Fruit fly (Drosophila melanogaster): Measurements from ENCODE around the gene Gsc.
A peak's percentile ranks its signal among the peaks of the same experiment; 100 is the strongest.

The Gsc gene

DNA sequence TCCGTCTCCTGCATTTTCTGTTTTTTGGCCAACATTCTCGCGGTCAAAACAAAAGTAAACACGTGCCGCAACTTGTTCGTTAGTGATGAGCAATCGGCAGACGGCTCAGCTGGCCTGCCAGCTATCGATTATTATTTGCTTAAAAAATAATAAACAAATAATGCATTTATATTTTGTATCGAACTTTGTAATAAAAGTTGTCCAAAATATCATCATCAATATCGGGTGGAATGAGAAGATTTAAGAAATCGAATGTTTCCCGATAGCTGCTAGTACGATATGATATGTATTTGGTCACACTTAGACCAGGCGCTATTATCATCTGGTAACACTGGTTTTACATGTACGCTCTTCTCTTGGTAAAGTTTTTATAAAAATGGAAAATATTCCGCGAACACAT, 26.5 kb downstream of the Gsc start, which contains the start of the genes Nle and Sf3b1:
TSS of gene Nle (minus strand) at position 92 of the 400 bp plus-strand sequence.
TSS of gene Sf3b1 (plus strand) at position 311 of the 400 bp plus-strand sequence.
- TF ChIP-seq sv (GFP tag; optimal IDR thresholded peaks at IDR 0.05) (peak; percentile 39), OdsH (GFP tag; optimal IDR thresholded peaks at IDR 0.05) (peak; percentile 35), CG9705 (GFP tag; optimal IDR thresholded peaks at IDR 0.05) (peak; percentile 54), HLH106 (tag; optimal IDR thresholded peaks at IDR 0.05) (peak; percentile 58), Sp1 (GFP tag; optimal IDR thresholded peaks at IDR 0.05) (peak; percentile 53), Jra (GFP tag; optimal IDR thresholded peaks at IDR 0.05) (no peak), Myc (optimal IDR thresholded peaks at IDR 0.05) (peak; percentile 52), Hr78 (GFP tag; optimal IDR thresholded peaks at IDR 0.05) (no peak), N (GFP tag; optimal IDR thresholded peaks at IDR 0.05) (no peak), h (GFP tag; optimal IDR thresholded peaks at IDR 0.05) (no peak), GATAd (GFP tag; optimal IDR thresholded peaks at IDR 0.05) (peak; percentile 2), Rel (GFP tag; optimal IDR thresholded peaks at IDR 0.05) (no peak), Rel (tag; optimal IDR thresholded peaks at IDR 0.05) (no peak), dmrt93B (GFP tag; optimal IDR thresholded peaks at IDR 0.05) (no peak), psq (GFP tag; optimal IDR thresholded peaks at IDR 0.05) (peak; percentile 34), ey (GFP tag; optimal IDR thresholded peaks at IDR 0.05) (peak; percentile 1)

DNA sequence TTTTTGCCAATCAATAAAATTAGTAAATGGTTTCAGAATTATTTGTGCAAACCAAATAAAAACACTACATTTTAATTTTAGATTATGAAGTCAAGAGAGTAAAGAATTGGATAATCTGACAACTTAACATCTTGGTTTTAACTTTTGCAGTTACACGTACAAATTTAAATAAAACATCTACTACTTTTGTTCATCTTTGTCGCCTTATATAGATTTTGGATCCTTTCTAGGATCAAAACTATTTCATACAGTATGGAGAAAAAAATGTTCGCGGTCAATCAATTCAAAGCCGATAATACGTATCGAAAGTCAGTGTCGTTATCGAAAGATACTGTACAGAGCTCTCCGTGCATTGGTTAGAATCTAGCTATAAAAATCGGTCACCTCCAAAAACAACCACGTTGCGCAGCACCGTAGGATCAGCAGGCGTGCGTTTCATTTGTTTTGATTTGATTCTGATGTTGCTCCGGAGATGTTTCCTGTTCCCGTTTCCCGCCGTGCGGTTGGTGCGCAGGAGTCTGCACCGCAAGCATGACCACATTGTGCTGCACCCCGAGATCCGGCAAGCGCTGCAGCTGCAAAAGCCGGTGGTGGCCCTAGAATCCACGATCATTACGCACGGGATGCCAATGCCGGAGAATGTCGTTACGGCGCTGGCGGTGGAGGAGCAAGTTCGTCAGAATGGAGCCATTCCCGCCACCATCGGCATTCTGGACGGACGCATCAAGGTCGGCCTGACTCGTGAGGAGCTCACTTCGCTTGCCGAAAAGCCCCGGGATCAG, 30.5 kb downstream of the Gsc start, which contains the start of the genes uncNacbeta and CG2794:
TSS of gene uncNacbeta (minus strand) at position 51 of the 782 bp plus-strand sequence.
TSS of gene CG2794 (plus strand) at position 395 of the 782 bp plus-strand sequence.
- TF ChIP-seq Jra (GFP tag; optimal IDR thresholded peaks at IDR 0.05) (no peak), Hnf4 (GFP tag; optimal IDR thresholded peaks at IDR 0.05) (no peak), h (GFP tag; optimal IDR thresholded peaks at IDR 0.05) (no peak), usp (GFP tag; optimal IDR thresholded peaks at IDR 0.05) (no peak), woc (GFP tag; optimal IDR thresholded peaks at IDR 0.05) (no peak), Myc (optimal IDR thresholded peaks at IDR 0.05) (peak; percentile 91), foxo (GFP tag; optimal IDR thresholded peaks at IDR 0.05) (peak in 1 of 2 experiments; percentile 25), Rel (GFP tag; optimal IDR thresholded peaks at IDR 0.05) (no peak), Rel (tag; optimal IDR thresholded peaks at IDR 0.05) (no peak), dmrt93B (GFP tag; optimal IDR thresholded peaks at IDR 0.05) (no peak)

DNA sequence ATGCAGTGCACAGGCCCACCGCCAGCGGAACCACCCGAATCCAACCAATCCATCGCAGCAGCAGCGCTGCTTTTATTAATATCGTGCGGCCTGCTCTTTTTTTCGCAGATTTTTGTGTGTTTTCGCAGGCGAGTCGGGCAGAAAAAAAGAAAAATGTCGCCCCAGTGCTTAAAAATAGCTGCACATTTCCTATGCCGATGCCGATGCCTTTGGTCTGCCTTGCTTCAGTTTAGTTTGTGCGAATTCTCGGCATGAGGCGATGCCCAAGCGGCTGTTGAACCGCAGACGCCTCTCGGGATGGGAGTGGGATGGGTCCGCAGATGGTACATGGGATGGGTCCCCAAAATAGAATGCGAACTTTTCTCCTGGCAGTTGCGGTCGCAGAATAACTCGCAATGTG, 31.2 kb downstream of the Gsc start:
- TF ChIP-seq Jra (GFP tag; optimal IDR thresholded peaks at IDR 0.05) (no peak), N (GFP tag; optimal IDR thresholded peaks at IDR 0.05) (no peak), CrebA (GFP tag; optimal IDR thresholded peaks at IDR 0.05; ENCODE audit: borderline replicate concordance) (no peak), dmrt93B (GFP tag; optimal IDR thresholded peaks at IDR 0.05) (no peak)

DNA sequence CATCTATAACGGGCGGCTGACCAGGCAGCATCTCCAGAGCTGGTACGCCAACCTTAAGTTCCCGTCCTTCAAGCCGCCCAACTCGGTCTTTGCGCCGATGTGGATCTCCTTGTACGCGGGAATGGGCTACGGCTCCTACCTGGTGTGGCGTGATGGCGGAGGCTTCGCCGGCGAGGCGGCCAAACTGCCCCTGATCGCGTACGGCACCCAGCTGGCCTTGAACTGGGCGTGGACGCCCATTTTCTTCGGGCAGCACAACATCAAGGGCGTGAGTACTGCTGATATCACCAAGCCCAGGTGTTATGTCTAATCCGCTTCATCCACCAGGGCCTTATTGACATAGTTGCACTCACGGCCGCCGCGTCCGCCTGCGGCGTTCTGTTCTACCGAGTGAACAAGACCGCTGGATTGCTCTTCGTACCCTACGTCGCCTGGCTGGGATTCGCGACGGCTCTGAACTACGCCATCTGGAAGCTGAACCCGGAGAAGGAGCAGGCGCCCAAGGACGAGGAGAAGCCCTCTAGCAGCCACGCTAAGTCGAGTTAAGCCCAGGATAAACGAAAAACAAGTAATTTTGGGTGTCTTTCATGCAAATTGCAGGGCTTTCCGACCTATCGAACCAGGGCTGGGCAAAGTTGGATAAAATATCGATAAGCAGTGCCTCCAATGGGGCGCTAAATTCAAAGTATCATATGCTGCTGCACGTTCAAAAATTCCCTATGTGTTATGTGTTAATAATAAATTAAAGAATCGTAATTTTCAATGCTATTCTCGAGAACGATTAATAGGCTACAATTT, 34.5 kb downstream of the Gsc start, which contains the start of gene rempA:
TSS of gene rempA (minus strand) at position 541 of the 798 bp plus-strand sequence.
- TF ChIP-seq Hr78 (GFP tag; optimal IDR thresholded peaks at IDR 0.05) (no peak), fru (GFP tag; optimal IDR thresholded peaks at IDR 0.05) (no peak), Abd-B (GFP tag; optimal IDR thresholded peaks at IDR 0.05) (no peak), Vsx2 (GFP tag; optimal IDR thresholded peaks at IDR 0.05; ENCODE audit: partially characterized antibody) (no peak), Dif (GFP tag; optimal IDR thresholded peaks at IDR 0.05; ENCODE audit: partially characterized antibody) (no peak), pan (optimal IDR thresholded peaks at IDR 0.05) (no peak), CG9705 (GFP tag; optimal IDR thresholded peaks at IDR 0.05) (no peak), sv (GFP tag; optimal IDR thresholded peaks at IDR 0.05) (no peak), lola (GFP tag; optimal IDR thresholded peaks at IDR 0.05) (no peak)

DNA sequence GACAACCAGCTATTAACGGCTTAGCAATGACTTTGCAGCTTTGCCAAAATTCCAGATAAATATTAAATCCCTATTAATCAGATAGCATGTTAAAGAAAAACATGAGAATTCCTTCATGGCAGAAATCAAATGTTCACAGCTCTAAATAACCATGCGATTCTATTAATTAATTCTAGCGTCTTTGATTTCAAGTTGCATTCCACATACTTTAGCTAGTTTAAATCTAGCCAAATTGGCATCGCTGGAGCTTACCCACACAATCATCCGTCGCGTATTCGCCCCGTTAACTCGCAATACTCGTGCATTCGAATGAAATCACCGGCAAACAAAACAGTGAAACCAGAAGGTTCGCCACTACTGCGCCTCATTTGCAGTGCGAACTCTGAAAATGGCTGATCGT, 35.2 kb downstream of the Gsc start, which contains the start of gene Tspo:
TSS of gene Tspo (plus strand) at position 302 of the 400 bp plus-strand sequence.
- peak; percentile 71 for TF ChIP-seq woc (GFP tag; optimal IDR thresholded peaks at IDR 0.05)
- TF ChIP-seq Hr83 (GFP tag; optimal IDR thresholded peaks at IDR 0.05; ENCODE audit: poor library complexity, severe bottlenecking) = peak; percentile 6
- TF ChIP-seq Dif (GFP tag; optimal IDR thresholded peaks at IDR 0.05; ENCODE audit: partially characterized antibody) = peak; percentile 14
- TF ChIP-seq N (GFP tag; optimal IDR thresholded peaks at IDR 0.05) = peak; percentile 8
- no peak for TF ChIP-seq Rel (GFP tag; optimal IDR thresholded peaks at IDR 0.05)
- TF ChIP-seq Rel (tag; optimal IDR thresholded peaks at IDR 0.05) = peak; percentile 58
- no peak for TF ChIP-seq fru (GFP tag; optimal IDR thresholded peaks at IDR 0.05)
- TF ChIP-seq HLH106 (tag; optimal IDR thresholded peaks at IDR 0.05) = peak; percentile 1
- TF ChIP-seq Myc (optimal IDR thresholded peaks at IDR 0.05) = peak; percentile 96
- TF ChIP-seq OdsH (GFP tag; optimal IDR thresholded peaks at IDR 0.05) = peak; percentile 8
- no peak for TF ChIP-seq Vsx2 (GFP tag; optimal IDR thresholded peaks at IDR 0.05; ENCODE audit: partially characterized antibody)

Data from whole organism, wandering third instar larva.